Fruit fly (Drosophila melanogaster) whole organism, embryonic: Measurements from ENCODE around the gene Bicra.
A peak's percentile ranks its signal among the peaks of the same experiment; 100 is the strongest.

Experiments used
- Abd-B ChIP-seq: fragments of 200-800 bp; sonication (Bioruptor generic); optimal IDR thresholded peaks from 2 replicates; lab custom pipeline; 2018; ENCODE audit warnings: missing biosample characterization, mild to moderate bottlenecking, missing genetic modification characterization, moderate library complexity
- Asciz ChIP-seq: fragments of 200-800 bp; sonication (Bioruptor generic); optimal IDR thresholded peaks from 2 replicates; lab custom pipeline; 2017; ENCODE audit warnings: missing biosample characterization, mild to moderate bottlenecking, missing genetic modification characterization, missing genetic modification reagents
- CG10267 ChIP-seq: fragments of 200-800 bp; sonication (Bioruptor generic); optimal IDR thresholded peaks from 2 replicates; lab custom pipeline; 2018; ENCODE audit warnings: missing biosample characterization, mild to moderate bottlenecking, missing genetic modification characterization, moderate library complexity
- CG10462 ChIP-seq: fragments of 200-800 bp; sonication (Bioruptor generic); optimal IDR thresholded peaks from 2 replicates; lab custom pipeline; 2016; ENCODE audit warnings: missing biosample characterization, missing genetic modification characterization
- CG12769 ChIP-seq: fragments of 200-800 bp; sonication (Bioruptor generic); optimal IDR thresholded peaks from 2 replicates; lab custom pipeline; 2019; ENCODE audit warnings: missing biosample characterization, mild to moderate bottlenecking, missing genetic modification characterization, moderate library complexity
- CG13424 ChIP-seq: fragments of 200-800 bp; sonication (Bioruptor generic); optimal IDR thresholded peaks from 2 replicates; lab custom pipeline; 2019; ENCODE audit warnings: missing biosample characterization, mild to moderate bottlenecking, missing genetic modification characterization, moderate library complexity
- CG14050 ChIP-seq: fragments of 200-800 bp; sonication (Bioruptor generic); IDR thresholded peaks from 3 replicates; pipeline ENCODE4 v1.3.6; 2022; ENCODE audit warnings: missing biosample characterization, missing genetic modification characterization
- CG1603 ChIP-seq: fragments of 200-800 bp; sonication (Bioruptor generic); optimal IDR thresholded peaks from 2 replicates; lab custom pipeline; 2019; ENCODE audit warnings: missing biosample characterization, mild to moderate bottlenecking, missing genetic modification characterization, moderate library complexity
- CG17359 ChIP-seq: fragments of 200-800 bp; sonication (Bioruptor generic); optimal IDR thresholded peaks from 3 replicates; lab custom pipeline; 2018; ENCODE audit warnings: missing biosample characterization, mild to moderate bottlenecking, missing genetic modification characterization, moderate library complexity
- CG32767 ChIP-seq: fragments of 200-800 bp; sonication (Bioruptor generic); IDR thresholded peaks from 2 replicates; pipeline ENCODE4 v1.3.6; 2022; ENCODE audit warnings: missing biosample characterization, missing genetic modification characterization
- CG34224 ChIP-seq: fragments of 200-800 bp; sonication (Bioruptor generic); IDR thresholded peaks from 3 replicates; pipeline ENCODE4 v1.3.6; 2022; ENCODE audit warnings: missing biosample characterization, missing genetic modification characterization; ENCODE audit not compliant: partially characterized antibody
- CG7745 ChIP-seq: fragments of 200-800 bp; sonication (Bioruptor generic); optimal IDR thresholded peaks from 2 replicates; lab custom pipeline; 2018; ENCODE audit warnings: missing biosample characterization, mild to moderate bottlenecking, missing genetic modification characterization, moderate library complexity
- CG7786 ChIP-seq: fragments of 200-800 bp; sonication (Bioruptor generic); optimal IDR thresholded peaks from 2 replicates; lab custom pipeline; 2016; ENCODE audit warnings: missing biosample characterization, missing genetic modification characterization
- CG8281 ChIP-seq: fragments of 200-800 bp; sonication (Bioruptor generic); optimal IDR thresholded peaks from 2 replicates; lab custom pipeline; 2018; ENCODE audit warnings: missing biosample characterization, mild to moderate bottlenecking, missing genetic modification characterization, moderate library complexity
- CG8359 ChIP-seq: fragments of 200-800 bp; sonication (Bioruptor generic); optimal IDR thresholded peaks from 2 replicates; lab custom pipeline; 2017; ENCODE audit warnings: missing biosample characterization, mild to moderate bottlenecking, missing genetic modification characterization, borderline replicate concordance
- CkIIα-i1 ChIP-seq: fragments of 200-800 bp; sonication (Bioruptor generic); IDR thresholded peaks from 2 replicates; pipeline ENCODE4 v1.3.6; 2022; ENCODE audit warnings: missing biosample characterization, missing genetic modification characterization
- E2f2 ChIP-seq: fragments of 200-800 bp; sonication (Bioruptor generic); IDR thresholded peaks from 2 replicates; pipeline ENCODE4 v1.3.6; 2022; ENCODE audit warnings: missing biosample characterization, missing genetic modification characterization
- GATAe ChIP-seq: fragments of 200-800 bp; sonication (Bioruptor generic); conservative IDR thresholded peaks from 2 replicates; pipeline ENCODE4 v1.3.6; 2022; ENCODE audit warnings: missing biosample characterization, missing genetic modification characterization
- HHEX ChIP-seq: fragments of 200-800 bp; sonication (Bioruptor generic); optimal IDR thresholded peaks from 3 replicates; lab custom pipeline; 2017; ENCODE audit warnings: missing biosample characterization, mild to moderate bottlenecking, missing genetic modification characterization, missing genetic modification reagents
- Hmr ChIP-seq: fragments of 200-800 bp; sonication (Bioruptor generic); optimal IDR thresholded peaks from 3 replicates; lab custom pipeline; 2017; ENCODE audit warnings: mild to moderate bottlenecking, missing biosample characterization, missing genetic modification reagents, missing genetic modification characterization
- NfI ChIP-seq: fragments of 200-800 bp; sonication (Bioruptor generic); optimal IDR thresholded peaks from 3 replicates; lab custom pipeline; 2018; ENCODE audit warnings: missing biosample characterization, mild to moderate bottlenecking, missing genetic modification characterization, moderate library complexity
- Oaz ChIP-seq: fragments of 200-800 bp; sonication (Bioruptor generic); IDR thresholded peaks from 2 replicates; pipeline ENCODE4 v1.3.6; 2022; ENCODE audit warnings: missing biosample characterization, missing genetic modification characterization
- Rx ChIP-seq: fragments of 200-800 bp; sonication (Bioruptor generic); IDR thresholded peaks from 2 replicates; pipeline ENCODE4 v1.3.6; 2022; ENCODE audit warnings: missing biosample characterization, missing genetic modification characterization
- Scr ChIP-seq: fragments of 200-800 bp; sonication (Bioruptor generic); IDR thresholded peaks from 2 replicates; pipeline ENCODE4 v1.3.6; 2022; ENCODE audit warnings: missing biosample characterization, missing genetic modification characterization; ENCODE audit not compliant: partially characterized antibody
- Side ChIP-seq: fragments of 200-800 bp; sonication (Bioruptor generic); optimal IDR thresholded peaks from 2 replicates; lab custom pipeline; 2016; ENCODE audit warnings: missing biosample characterization, missing genetic modification characterization
- Ssrp ChIP-seq: fragments of 200-800 bp; sonication (Bioruptor generic); optimal IDR thresholded peaks from 2 replicates; lab custom pipeline; 2018; ENCODE audit warnings: missing biosample characterization, mild to moderate bottlenecking, missing genetic modification characterization, moderate library complexity
- Trl ChIP-seq, 3 experiments: fragments of >200 bp in 2 of 3; fragments of 200-800 bp in 1 of 3; sonication (Bioruptor generic) in 1 of 3; optimal IDR thresholded peaks; 2 replicates in 1 of 3; 3 replicates in 2 of 3; lab custom pipeline; 2016 to 2017; ENCODE audit warnings: missing biosample characterization in 1 of 3, missing genetic modification characterization in 1 of 3
- Usf ChIP-seq: fragments of 200-800 bp; sonication (Bioruptor generic); optimal IDR thresholded peaks from 2 replicates; lab custom pipeline; 2017; ENCODE audit warnings: missing genotype, missing biosample characterization, missing genetic modification characterization
- YL-1 ChIP-seq: fragments of 200-800 bp; sonication (Bioruptor generic); optimal IDR thresholded peaks from 3 replicates; lab custom pipeline; 2017; ENCODE audit warnings: missing biosample characterization, mild to moderate bottlenecking, missing genetic modification characterization
- abd-A ChIP-seq: fragments of 200-800 bp; sonication (Bioruptor generic); optimal IDR thresholded peaks from 3 replicates; lab custom pipeline; 2019; ENCODE audit warnings: missing biosample characterization, mild to moderate bottlenecking, missing genetic modification characterization, moderate library complexity
- ato ChIP-seq: fragments of 200-800 bp; sonication (Bioruptor generic); IDR thresholded peaks from 2 replicates; pipeline ENCODE4 v1.3.6; 2022; ENCODE audit warnings: missing biosample characterization, missing genetic modification characterization; ENCODE audit not compliant: partially characterized antibody
- bbx ChIP-seq: fragments of 200-800 bp; sonication (Bioruptor generic); IDR thresholded peaks from 2 replicates; pipeline ENCODE4 v1.3.6; 2022; ENCODE audit warnings: missing biosample characterization, missing genetic modification characterization; ENCODE audit not compliant: partially characterized antibody
- bowl ChIP-seq: fragments of 200-800 bp; sonication (Bioruptor generic); IDR thresholded peaks from 2 replicates; pipeline ENCODE4 v1.3.6; 2022; ENCODE audit warnings: missing biosample characterization, missing genetic modification characterization
- ci ChIP-seq: fragments of 200-800 bp; sonication (Bioruptor generic); IDR thresholded peaks from 3 replicates; pipeline ENCODE4 v1.3.6; 2022; ENCODE audit warnings: missing biosample characterization, missing genetic modification characterization
- dmrt11E ChIP-seq: fragments of 200-800 bp; sonication (Bioruptor generic); optimal IDR thresholded peaks from 3 replicates; lab custom pipeline; 2018; ENCODE audit warnings: missing biosample characterization, mild to moderate bottlenecking, missing genetic modification characterization, moderate library complexity
- eyg ChIP-seq: fragments of 200-800 bp; sonication (Bioruptor generic); optimal IDR thresholded peaks from 3 replicates; lab custom pipeline; 2016; ENCODE audit warnings: missing biosample characterization, missing genetic modification characterization
- fd64A ChIP-seq: fragments of 200-800 bp; sonication (Bioruptor generic); optimal IDR thresholded peaks from 3 replicates; lab custom pipeline; 2018; ENCODE audit warnings: missing biosample characterization, mild to moderate bottlenecking, missing genetic modification characterization
- hbn ChIP-seq: fragments of 200-800 bp; sonication (Bioruptor generic); IDR thresholded peaks from 2 replicates; pipeline ENCODE4 v1.3.6; 2022; ENCODE audit warnings: missing biosample characterization, missing genetic modification characterization; ENCODE audit not compliant: partially characterized antibody
- inv ChIP-seq: fragments of 200-800 bp; sonication (Bioruptor generic); IDR thresholded peaks from 2 replicates; pipeline ENCODE4 v1.3.6; 2022; ENCODE audit warnings: missing biosample characterization, missing genetic modification characterization; ENCODE audit not compliant: partially characterized antibody
- kay ChIP-seq: fragments of 200-800 bp; sonication (Bioruptor generic); optimal IDR thresholded peaks from 2 replicates; lab custom pipeline; 2016; ENCODE audit warnings: missing biosample characterization, missing genetic modification characterization
- lov ChIP-seq, 2 experiments: fragments of 200-800 bp in 1 of 2; fragments of >200 bp in 1 of 2; sonication (Bioruptor generic) in 1 of 2; IDR thresholded peaks in 1 of 2; optimal IDR thresholded peaks in 1 of 2; 2 replicates in 1 of 2; 3 replicates in 1 of 2; pipeline versions ENCODE4 v1.3.6 to Lab custom; 2017 to 2022; ENCODE audit warnings: missing biosample characterization in 1 of 2, missing genetic modification characterization in 1 of 2
- nerfin-1 ChIP-seq: fragments of 200-800 bp; sonication (Bioruptor generic); optimal IDR thresholded peaks from 3 replicates; lab custom pipeline; 2019; ENCODE audit warnings: missing biosample characterization, mild to moderate bottlenecking, missing genetic modification characterization, moderate library complexity
- ranshi ChIP-seq: fragments of 200-800 bp; sonication (Bioruptor generic); IDR thresholded peaks from 2 replicates; pipeline ENCODE4 v1.3.6; 2022; ENCODE audit warnings: missing biosample characterization, missing genetic modification characterization
- schlank ChIP-seq: fragments of 200-800 bp; sonication (Bioruptor generic); optimal IDR thresholded peaks from 2 replicates; lab custom pipeline; 2018; ENCODE audit warnings: missing biosample characterization, mild to moderate bottlenecking, missing genetic modification characterization
- sug ChIP-seq: fragments of 200-800 bp; optimal IDR thresholded peaks from 2 replicates; lab custom pipeline; 2019; ENCODE audit warnings: missing biosample characterization, mild to moderate bottlenecking, missing genetic modification characterization, moderate library complexity
- tx ChIP-seq: fragments of 200-800 bp; sonication (Bioruptor generic); optimal IDR thresholded peaks from 2 replicates; lab custom pipeline; 2016; ENCODE audit warnings: missing biosample characterization, missing genetic modification characterization

Gene Bicra

DNA sequence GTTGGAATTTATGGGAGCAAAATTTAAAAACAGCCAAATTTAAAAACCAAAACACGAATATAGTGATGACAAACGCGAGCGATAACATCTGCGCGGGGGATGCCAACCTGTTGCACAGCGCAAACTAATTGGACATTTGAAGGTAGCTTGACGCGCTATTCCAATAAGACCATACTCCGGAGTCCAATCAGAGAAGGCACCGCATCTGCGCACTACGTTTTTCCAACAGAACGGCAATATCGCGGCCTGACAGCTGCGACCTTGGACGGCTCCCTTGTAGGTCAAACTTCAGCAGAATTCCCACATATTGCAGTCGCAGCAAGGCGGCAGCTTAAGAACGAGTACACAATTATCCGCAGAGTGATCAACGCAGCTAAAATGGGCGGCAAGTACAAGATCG is 85.2 kb downstream of the Bicra start, which contains the start of the genes CG11882 and Pglym78 (continued):
- TF ChIP-seq bowl (GFP tag; lab: Robert Waterston, UW) (no peak), GATAe (no peak), abd-A (tag; lab: Kevin White, UChicago) (no peak), Rx (GFP tag; lab: Robert Waterston, UW) (no peak), eyg (GFP tag; lab: Kevin White, UChicago) (no peak)
- TF ChIP-seq, all 482 proteins: peak for 228

DNA sequence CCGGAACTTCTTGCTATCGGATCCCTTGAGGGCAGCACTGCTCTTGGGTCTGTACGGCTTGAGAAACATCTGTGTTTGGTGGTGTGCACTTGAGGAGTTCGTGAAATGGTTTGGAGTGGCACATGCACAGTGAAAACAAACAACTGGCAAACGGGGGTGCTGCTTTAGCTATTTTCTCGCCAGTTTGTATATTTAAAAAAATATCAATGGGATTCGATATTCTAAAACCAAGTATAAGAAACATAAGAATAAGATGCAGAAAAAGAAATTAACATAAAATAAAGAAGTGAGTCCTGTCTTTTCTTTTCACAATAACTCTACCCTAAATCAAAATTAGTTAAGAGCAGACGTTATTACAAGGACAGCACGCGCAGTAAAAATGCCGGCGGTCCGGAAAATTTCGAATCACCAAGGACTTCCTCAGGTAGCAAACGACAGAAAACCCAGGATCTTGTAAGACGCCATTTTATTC is 88.8 kb downstream of the Bicra start, which contains the start of gene eIF2D:
Gene eIF2D (minus strand): TSS at position 174 of the 472 bp plus-strand sequence.
- TF ChIP-seq YL-1 (GFP tag; lab: Kevin White, UChicago) (no peak), NfI (peak; percentile 41), nerfin-1 (tag; lab: Kevin White, UChicago) (peak; percentile 64), ci (GFP tag; lab: Robert Waterston, UW) (peak; percentile 81; the same call in 2 of the 3 replicates), CG7745 (tag; lab: Kevin White, UChicago) (no peak), CG10267 (peak; percentile 73), Abd-B (GFP tag; lab: Kevin White, UChicago) (no peak), CG32767 (GFP tag; lab: Robert Waterston, UW) (peak; percentile 17; the same call in 1 of the 2 replicates), CG12769 (tag; lab: Kevin White, UChicago) (peak; percentile 36), lov (optimal IDR thresholded peaks at IDR 0.05; lab: Kevin White, UChicago) (no peak), lov (GFP tag; IDR thresholded peaks at IDR 0.05; lab: Robert Waterston, UW) (0 out of 3 replicates have a peak, but pooled peaks have one; percentile 4), Ssrp (tag; lab: Kevin White, UChicago) (peak; percentile 34), HHEX (GFP tag; lab: Kevin White, UChicago) (peak; percentile 55), CkIIα-i1 (GFP tag; lab: Robert Waterston, UW) (no peak), CG13424 (tag; lab: Kevin White, UChicago) (peak; percentile 62), bbx (GFP tag; lab: Robert Waterston, UW) (no peak), CG14050 (GFP tag; lab: Robert Waterston, UW) (peak; percentile 15; the same call in 1 of the 3 replicates), CG17359 (peak; percentile 63), ato (GFP tag; lab: Robert Waterston, UW) (no peak), Scr (GFP tag; lab: Robert Waterston, UW) (peak; percentile 19; the same call in 1 of the 2 replicates), fd64A (GFP tag; lab: Kevin White, UChicago) (no peak), Hmr (peak; percentile 65), Trl (optimal IDR thresholded peaks at IDR 0.05; lab: Kevin White, UChicago) (no peak), Trl (GFP tag; optimal IDR thresholded peaks at IDR 0.05; lab: Kevin White, UChicago) (peak; percentile 66), Usf (GFP tag; lab: Kevin White, UChicago) (no peak), ranshi (peak; percentile 64; the same call in 1 of the 2 replicates), sug (peak; percentile 51), dmrt11E (tag; lab: Kevin White, UChicago) (peak; percentile 41), tx (no peak), kay (no peak), Asciz (no peak), CG8359 (no peak), CG10462 (GFP tag; lab: Kevin White, UChicago) (no peak), Oaz (no peak), E2f2 (peak; percentile 50; the same call in 1 of the 2 replicates), Side (peak; percentile 9), CG1603 (peak; percentile 47), inv (GFP tag; lab: Robert Waterston, UW) (no peak), hbn (GFP tag; lab: Robert Waterston, UW) (no peak), CG34224 (GFP tag; lab: Robert Waterston, UW) (no peak), CG8281 (tag; lab: Kevin White, UChicago) (no peak), CG7786 (peak; percentile 35), schlank (no peak)
